Fruit fly (Drosophila melanogaster): ENCODE results near the gene CG15386.

Gene CG15386

dm6 chr2L:2217067-2217684 is at the start of gene CG15386, which contains the start of the genes CG42371 and mio (continued):
- TF ChIP-seq Chrac-16 (GFP tag; optimal IDR thresholded peaks at IDR 0.05) (no peak), CG14965 (GFP tag; optimal IDR thresholded peaks at IDR 0.05; ENCODE audit: borderline replicate concordance) (no peak), CG14050 (GFP tag; IDR thresholded peaks at IDR 0.05) (no peak), Xrp1 (GFP tag; IDR thresholded peaks at IDR 0.05) (peak; percentile 44), CG8290 (GFP tag; optimal IDR thresholded peaks at IDR 0.05) (no peak), CG8290 (tag; optimal IDR thresholded peaks at IDR 0.05) (peak in 1 of 2 experiments; percentile 71), Ada2b (GFP tag; IDR thresholded peaks at IDR 0.05) (no peak), CG1792 (GFP tag; optimal IDR thresholded peaks at IDR 0.05) (no peak), ac (GFP tag; optimal IDR thresholded peaks at IDR 0.05) (no peak), dmrt11E (tag; optimal IDR thresholded peaks at IDR 0.05) (no peak), ap (GFP tag; IDR thresholded peaks at IDR 0.05) (no peak), en (GFP tag; optimal IDR thresholded peaks at IDR 0.05) (no peak), ind (GFP tag; optimal IDR thresholded peaks at IDR 0.05) (no peak), Eip74EF (GFP tag; optimal IDR thresholded peaks at IDR 0.05) (no peak), CG9727 (GFP tag; optimal IDR thresholded peaks at IDR 0.05) (no peak), CG16813 (GFP tag; IDR thresholded peaks at IDR 0.05; ENCODE audit: partially characterized antibody) (peak; percentile 57; the same call in 1 of the 3 replicates), CG9932 (GFP tag; IDR thresholded peaks at IDR 0.05) (peak; percentile 48), Optix (GFP tag; IDR thresholded peaks at IDR 0.05) (no peak), CG42726 (GFP tag; IDR thresholded peaks at IDR 0.05; ENCODE audit: partially characterized antibody) (0 out of 2 replicates have a peak, but pooled peaks have one; percentile 40), E2f2 (GFP tag; IDR thresholded peaks at IDR 0.05) (peak; percentile 53), h (optimal IDR thresholded peaks at IDR 0.05) (no peak), chinmo (GFP tag; IDR thresholded peaks at IDR 0.05; ENCODE audit: partially characterized antibody) (peak; percentile 93), nom (GFP tag; optimal IDR thresholded peaks at IDR 0.05) (peak; percentile 56), onecut (GFP tag; IDR thresholded peaks at IDR 0.05) (peak; percentile 44; the same call in 1 of the 2 replicates), so (GFP tag; IDR thresholded peaks at IDR 0.05) (no peak), Pdp1 (GFP tag; optimal IDR thresholded peaks at IDR 0.05) (peak in 1 of 2 experiments; percentile 68), Hr3 (GFP tag; optimal IDR thresholded peaks at IDR 0.05) (no peak), CG4730 (GFP tag; IDR thresholded peaks at IDR 0.05) (no peak), tna (GFP tag; IDR thresholded peaks at IDR 0.05; ENCODE audit: partially characterized antibody) (no peak), CG15696 (tag; optimal IDR thresholded peaks at IDR 0.05) (no peak), p53 (GFP tag; optimal IDR thresholded peaks at IDR 0.05) (no peak), Sin3A (optimal IDR thresholded peaks at IDR 0.05) (peak; percentile 34), CG15073 (GFP tag; optimal IDR thresholded peaks at IDR 0.05) (no peak), cad (GFP tag; optimal IDR thresholded peaks at IDR 0.05) (no peak), NfI (GFP tag; optimal IDR thresholded peaks at IDR 0.05) (peak; percentile 14), dmrt99B (tag; optimal IDR thresholded peaks at IDR 0.05) (no peak), CG10543 (GFP tag; optimal IDR thresholded peaks at IDR 0.05) (no peak), Gug (GFP tag; IDR thresholded peaks at IDR 0.05) (no peak), grn (GFP tag; optimal IDR thresholded peaks at IDR 0.05) (no peak), fd102C (GFP tag; optimal IDR thresholded peaks at IDR 0.05) (no peak), z (GFP tag; IDR thresholded peaks at IDR 0.05) (no peak), Med (GFP tag) (peak; percentile 85), Fer3 (tag; optimal IDR thresholded peaks at IDR 0.05) (no peak), Opbp (GFP tag; IDR thresholded peaks at IDR 0.05; ENCODE audit: partially characterized antibody) (peak; percentile 52; the same call in 1 of the 3 replicates), dysf (GFP tag; IDR thresholded peaks at IDR 0.05) (no peak), corto (GFP tag; optimal IDR thresholded peaks at IDR 0.05) (no peak), CG5180 (GFP tag; optimal IDR thresholded peaks at IDR 0.05) (no peak), Ets97D (GFP tag; optimal IDR thresholded peaks at IDR 0.05) (peak; percentile 52), CG3847 (GFP tag; IDR thresholded peaks at IDR 0.05) (peak; percentile 35; the same call in 1 of the 2 replicates), CrebB (tag; optimal IDR thresholded peaks at IDR 0.05) (no peak), CG15601 (tag; optimal IDR thresholded peaks at IDR 0.05) (no peak)

All from whole organism, embryonic.